Worm (Caenorhabditis elegans) whole organism, late embryonic: Measurements from ENCODE around the gene sru-11.
A peak's percentile ranks its signal among the peaks of the same experiment; 100 is the strongest.

Experiments
- F13H6.1 ChIP-seq: sonication (generic microtip); optimal IDR thresholded peaks from 2 replicates; lab custom pipeline; 2016; ENCODE audit warnings: missing genetic modification characterization, missing compliant biosample characterization
- K02D7.2 ChIP-seq: sonication (generic microtip); optimal IDR thresholded peaks from 2 replicates; lab custom pipeline; 2017; ENCODE audit warnings: mild to moderate bottlenecking, missing genetic modification characterization, missing compliant biosample characterization
- K09A11.1 ChIP-seq: sonication (generic microtip); optimal IDR thresholded peaks from 2 replicates; lab custom pipeline; 2017; ENCODE audit warnings: antibody characterized with exemption, mild to moderate bottlenecking, missing genetic modification characterization, missing compliant biosample characterization; ENCODE audit not compliant: insufficient read depth
- ahr-1 ChIP-seq: sonication (generic microtip); optimal IDR thresholded peaks from 2 replicates; lab custom pipeline; 2016; ENCODE audit warnings: missing genetic modification characterization, missing compliant biosample characterization
- ceh-19 ChIP-seq: fragments of 200-800 bp; sonication (Bioruptor generic); optimal IDR thresholded peaks from 2 replicates; lab custom pipeline; 2018; ENCODE audit warnings: mild to moderate bottlenecking, missing genetic modification characterization, missing compliant biosample characterization
- ceh-24 ChIP-seq: sonication (generic microtip); optimal IDR thresholded peaks from 2 replicates; lab custom pipeline; 2016; ENCODE audit warnings: mild to moderate bottlenecking, missing genetic modification characterization, missing compliant biosample characterization
- ceh-31 ChIP-seq: sonication (generic microtip); optimal IDR thresholded peaks from 2 replicates; lab custom pipeline; 2016; ENCODE audit warnings: missing genetic modification characterization, missing compliant biosample characterization
- ceh-34 ChIP-seq: sonication (generic microtip); optimal IDR thresholded peaks from 2 replicates; lab custom pipeline; 2016; ENCODE audit warnings: mild to moderate bottlenecking, missing genetic modification characterization, missing compliant biosample characterization
- ceh-45 ChIP-seq: fragments of 200-800 bp; sonication (Bioruptor generic); IDR thresholded peaks from 2 replicates; pipeline ENCODE4 v1.3.6; 2022; ENCODE audit warnings: missing genetic modification reagents, missing genetic modification characterization, missing compliant biosample characterization
- ceh-48 ChIP-seq: sonication (generic microtip); optimal IDR thresholded peaks from 2 replicates; lab custom pipeline; 2016; ENCODE audit warnings: missing genetic modification characterization, inconsistent platforms, missing compliant biosample characterization
- ceh-6 ChIP-seq: fragments of 200-800 bp; sonication (Bioruptor generic); optimal IDR thresholded peaks from 2 replicates; lab custom pipeline; 2018; ENCODE audit warnings: mild to moderate bottlenecking, missing genetic modification characterization, missing compliant biosample characterization
- che-1 ChIP-seq: sonication (generic microtip); optimal IDR thresholded peaks from 2 replicates; lab custom pipeline; 2016; ENCODE audit warnings: mild to moderate bottlenecking, missing genetic modification characterization, missing compliant biosample characterization
- dve-1 ChIP-seq: sonication (generic microtip); optimal IDR thresholded peaks from 2 replicates; lab custom pipeline; 2017; ENCODE audit warnings: antibody characterized with exemption, mild to moderate bottlenecking, missing genetic modification characterization, missing compliant biosample characterization
- elt-2 ChIP-seq: sonication (generic microtip); optimal IDR thresholded peaks from 2 replicates; lab custom pipeline; 2016; ENCODE audit warnings: missing genetic modification reagents, missing genetic modification characterization, missing compliant biosample characterization
- elt-4 ChIP-seq: sonication (generic microtip); optimal IDR thresholded peaks from 2 replicates; lab custom pipeline; 2016; ENCODE audit warnings: missing genetic modification characterization, missing compliant biosample characterization
- ets-4 ChIP-seq: sonication (generic microtip); optimal IDR thresholded peaks from 2 replicates; lab custom pipeline; 2016; ENCODE audit warnings: missing genetic modification characterization, missing compliant biosample characterization
- eyg-1 ChIP-seq: sonication (generic microtip); optimal IDR thresholded peaks from 2 replicates; lab custom pipeline; 2016; ENCODE audit warnings: missing genotype, missing genetic modification characterization, missing compliant biosample characterization
- fax-1 ChIP-seq: sonication (generic microtip); optimal IDR thresholded peaks from 2 replicates; lab custom pipeline; 2016; ENCODE audit warnings: missing genotype, missing genetic modification characterization, missing compliant biosample characterization
- fkh-10 ChIP-seq: fragments of 150-350 bp; optimal IDR thresholded peaks from 2 replicates; lab custom pipeline; 2014; ENCODE audit warnings: missing biosample characterization, missing genetic modification reagents, missing genetic modification characterization
- gmeb-2 ChIP-seq: sonication (generic microtip); optimal IDR thresholded peaks from 2 replicates; lab custom pipeline; 2016; ENCODE audit warnings: missing genetic modification characterization, inconsistent platforms, missing compliant biosample characterization
- hlh-13 ChIP-seq: fragments of 200-800 bp; sonication (Bioruptor generic); optimal IDR thresholded peaks from 2 replicates; lab custom pipeline; 2018; ENCODE audit warnings: mild to moderate bottlenecking, missing genetic modification characterization, missing compliant biosample characterization
- hlh-15 ChIP-seq: sonication (generic microtip); optimal IDR thresholded peaks from 2 replicates; lab custom pipeline; 2016; ENCODE audit warnings: missing genetic modification characterization, missing compliant biosample characterization
- hlh-30 ChIP-seq: sonication (generic microtip); optimal IDR thresholded peaks from 2 replicates; lab custom pipeline; 2017; ENCODE audit warnings: antibody characterized with exemption, missing genetic modification characterization, missing compliant biosample characterization; ENCODE audit not compliant: insufficient read depth
- hlh-6 ChIP-seq: sonication (generic microtip); optimal IDR thresholded peaks from 2 replicates; lab custom pipeline; 2016; ENCODE audit warnings: missing genotype, missing genetic modification characterization, missing compliant biosample characterization
- hlh-8 ChIP-seq: sonication (generic microtip); optimal IDR thresholded peaks from 2 replicates; lab custom pipeline; 2016; ENCODE audit warnings: missing genotype, missing genetic modification characterization, missing compliant biosample characterization
- lin-11 ChIP-seq: fragments of 200-800 bp; sonication (Bioruptor generic); optimal IDR thresholded peaks from 2 replicates; lab custom pipeline; 2018; ENCODE audit warnings: mild to moderate bottlenecking, missing genetic modification characterization, missing compliant biosample characterization
- mec-3 ChIP-seq: sonication (generic microtip); optimal IDR thresholded peaks from 2 replicates; lab custom pipeline; 2016; ENCODE audit warnings: borderline replicate concordance, missing genetic modification characterization, missing compliant biosample characterization
- nhr-11 ChIP-seq: fragments of 150-350 bp; optimal IDR thresholded peaks from 2 replicates; lab custom pipeline; 2014; ENCODE audit warnings: missing biosample characterization, missing genetic modification characterization
- npax-4 ChIP-seq: sonication (generic microtip); optimal IDR thresholded peaks from 2 replicates; lab custom pipeline; 2016; ENCODE audit warnings: missing genetic modification characterization, missing compliant biosample characterization
- odd-2 ChIP-seq: sonication (generic microtip); optimal IDR thresholded peaks from 2 replicates; lab custom pipeline; 2017; ENCODE audit warnings: antibody characterized with exemption, mild to moderate bottlenecking, missing genetic modification characterization, missing compliant biosample characterization
- pag-3 ChIP-seq: sonication (generic microtip); optimal IDR thresholded peaks from 2 replicates; lab custom pipeline; 2016; ENCODE audit warnings: missing compliant biosample characterization, missing genetic modification characterization, borderline replicate concordance
- pax-1 ChIP-seq: fragments of 150-350 bp; optimal IDR thresholded peaks from 2 replicates; lab custom pipeline; 2014; ENCODE audit warnings: missing biosample characterization, missing genetic modification characterization
- pha-2 ChIP-seq: sonication (generic microtip); optimal IDR thresholded peaks from 2 replicates; lab custom pipeline; 2017; ENCODE audit warnings: mild to moderate bottlenecking, missing genetic modification characterization, missing compliant biosample characterization
- pha-4 ChIP-seq: fragments of 150-350 bp; optimal IDR thresholded peaks from 2 replicates; lab custom pipeline; 2018; ENCODE audit warnings: missing biosample characterization, missing genetic modification reagents, missing genetic modification characterization
- pqm-1 ChIP-seq: sonication (generic microtip); optimal IDR thresholded peaks from 2 replicates; lab custom pipeline; 2016; ENCODE audit warnings: missing genetic modification characterization, missing compliant biosample characterization
- rnt-1 ChIP-seq: sonication (generic microtip); optimal IDR thresholded peaks from 2 replicates; lab custom pipeline; 2016; ENCODE audit warnings: missing genetic modification characterization, missing compliant biosample characterization
- sox-4 ChIP-seq: sonication (generic microtip); optimal IDR thresholded peaks from 2 replicates; lab custom pipeline; 2017; ENCODE audit warnings: mild to moderate bottlenecking, missing genetic modification characterization, inconsistent platforms, missing compliant biosample characterization
- syd-9 ChIP-seq: sonication (generic microtip); optimal IDR thresholded peaks from 2 replicates; lab custom pipeline; 2016; ENCODE audit warnings: mild to moderate bottlenecking, missing genetic modification characterization, moderate library complexity, missing compliant biosample characterization
- tbx-2 ChIP-seq: sonication (generic microtip); optimal IDR thresholded peaks from 2 replicates; lab custom pipeline; 2016; ENCODE audit warnings: missing genetic modification characterization, missing compliant biosample characterization
- tbx-7 ChIP-seq: sonication (generic microtip); optimal IDR thresholded peaks from 2 replicates; lab custom pipeline; 2016; ENCODE audit warnings: missing genotype, missing genetic modification characterization, missing compliant biosample characterization
- ttx-3 ChIP-seq: sonication (generic microtip); optimal IDR thresholded peaks from 2 replicates; lab custom pipeline; 2016; ENCODE audit warnings: missing genetic modification reagents, missing genetic modification characterization, missing compliant biosample characterization
- unc-42 ChIP-seq: sonication (generic microtip); optimal IDR thresholded peaks from 2 replicates; lab custom pipeline; 2016; ENCODE audit warnings: missing genotype, missing genetic modification characterization, missing compliant biosample characterization
- zip-5 ChIP-seq: sonication (generic microtip); optimal IDR thresholded peaks from 2 replicates; lab custom pipeline; 2016; ENCODE audit warnings: missing genetic modification characterization, missing compliant biosample characterization
- ztf-16 ChIP-seq: sonication (generic microtip); optimal IDR thresholded peaks from 2 replicates; lab custom pipeline; 2017; ENCODE audit warnings: missing genetic modification characterization, missing compliant biosample characterization

Gene sru-11

ce11 chrIV:13549350-13549749 is 35.4 kb upstream of the sru-11 start:
- no peak for TF ChIP-seq hlh-15
- no peak for TF ChIP-seq unc-42
- no peak for TF ChIP-seq ceh-48 (tag; lab: Kevin White, UChicago)
- TF ChIP-seq nhr-11 (tag; lab: Kevin White, UChicago), result no peak
- no peak for TF ChIP-seq ahr-1
- peak; percentile 14 for TF ChIP-seq gmeb-2 (tag; lab: Kevin White, UChicago)
- TF ChIP-seq fax-1 (tag; lab: Kevin White, UChicago), result peak; percentile 73
- peak; percentile 33 for TF ChIP-seq ttx-3 (tag; lab: Kevin White, UChicago)
- TF ChIP-seq F13H6.1 (tag; lab: Kevin White, UChicago), result peak; percentile 8
- no peak for TF ChIP-seq mec-3 (tag; lab: Kevin White, UChicago)
- peak; percentile 22 for TF ChIP-seq pqm-1 (tag; lab: Kevin White, UChicago)
- TF ChIP-seq ceh-6, result peak; percentile 32
- no peak for TF ChIP-seq pha-4 (tag; lab: Kevin White, UChicago)
- no peak for TF ChIP-seq ceh-24 (tag; lab: Kevin White, UChicago)
- no peak for TF ChIP-seq lin-11
- no peak for TF ChIP-seq elt-4 (tag; lab: Kevin White, UChicago)
- no peak for TF ChIP-seq pha-2 (tag; lab: Kevin White, UChicago)
- TF ChIP-seq npax-4 (tag; lab: Kevin White, UChicago), result peak; percentile 26
- TF ChIP-seq odd-2 (tag; lab: Kevin White, UChicago), result no peak
- TF ChIP-seq dve-1 (tag; lab: Kevin White, UChicago), result no peak
- TF ChIP-seq tbx-7 (tag; lab: Kevin White, UChicago), result no peak
- TF ChIP-seq zip-5, result no peak
- TF ChIP-seq rnt-1, result peak; percentile 1
- TF ChIP-seq che-1 (tag; lab: Kevin White, UChicago), result peak; percentile 42
- TF ChIP-seq fkh-10 (GFP tag; lab: Kevin White, UChicago), result no peak
- peak; percentile 72 for TF ChIP-seq ceh-31 (tag; lab: Kevin White, UChicago)
- TF ChIP-seq ceh-34 (tag; lab: Kevin White, UChicago), result peak; percentile 26
- TF ChIP-seq K09A11.1, result no peak
- no peak for TF ChIP-seq pag-3 (tag; lab: Kevin White, UChicago)
- TF ChIP-seq eyg-1 (tag; lab: Kevin White, UChicago), result no peak
- TF ChIP-seq elt-2, result no peak
- TF ChIP-seq syd-9 (tag; lab: Kevin White, UChicago), result no peak
- TF ChIP-seq ceh-19 (GFP tag; lab: Kevin White, UChicago), result no peak
- TF ChIP-seq hlh-13, result no peak
- TF ChIP-seq ztf-16 (tag; lab: Kevin White, UChicago), result no peak
- TF ChIP-seq K02D7.2 (tag; lab: Kevin White, UChicago), result peak; percentile 20
- peak; percentile 47 for TF ChIP-seq sox-4 (tag; lab: Kevin White, UChicago)
- no peak for TF ChIP-seq hlh-30 (tag; lab: Kevin White, UChicago)
- TF ChIP-seq tbx-2 (tag; lab: Kevin White, UChicago), result peak; percentile 8
- TF ChIP-seq ets-4 (tag; lab: Kevin White, UChicago), result no peak
- TF ChIP-seq hlh-8 (tag; lab: Kevin White, UChicago), result peak; percentile 72

DNA sequence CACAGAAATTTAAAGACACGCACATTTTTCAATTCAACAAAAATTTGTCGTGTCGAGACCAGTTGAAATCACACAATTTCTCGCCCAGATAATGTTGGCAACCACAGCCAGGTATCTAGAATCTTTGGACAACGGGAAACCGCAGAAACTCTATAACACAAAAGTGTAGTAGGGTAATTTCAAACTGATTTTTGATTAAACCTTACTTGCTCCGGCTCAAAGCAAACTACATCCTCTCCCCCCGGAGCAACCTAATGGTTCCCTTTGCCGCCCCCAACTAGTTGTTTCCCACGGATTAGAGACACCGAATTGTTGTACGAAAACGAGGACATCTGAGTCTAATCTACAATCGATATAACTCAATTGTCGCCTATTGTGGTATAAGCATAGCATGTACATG is 30.4 kb upstream of the sru-11 start:
- no peak for TF ChIP-seq elt-2
- TF ChIP-seq pax-1 (tag; lab: Kevin White, UChicago), result no peak
- TF ChIP-seq ceh-45 (GFP tag; lab: Robert Waterston, UW), result no peak
- TF ChIP-seq hlh-6 (tag; lab: Kevin White, UChicago), result no peak
- peak; percentile 8 for TF ChIP-seq unc-42
- TF ChIP-seq ceh-24 (tag; lab: Kevin White, UChicago), result no peak
- TF ChIP-seq ets-4 (tag; lab: Kevin White, UChicago), result no peak
- TF ChIP-seq npax-4 (tag; lab: Kevin White, UChicago), result no peak
